Worm (Caenorhabditis elegans) whole organism, mixed stage, embryonic: Measurements from ENCODE around the gene T21D12.7.

Source experiments
- bed-3 ChIP-seq: fragments of 200-800 bp; sonication (Bioruptor generic); optimal IDR thresholded peaks from 3 replicates; lab custom pipeline; 2018; ENCODE audit warnings: mild to moderate bottlenecking, missing genetic modification characterization, moderate library complexity, missing compliant biosample characterization
- blmp-1 ChIP-seq: fragments of 150-350 bp; optimal IDR thresholded peaks from 2 replicates; lab custom pipeline; 2014; ENCODE audit warnings: missing biosample characterization, missing genetic modification characterization
- ceh-39 ChIP-seq: fragments of 150-350 bp; optimal IDR thresholded peaks from 2 replicates; lab custom pipeline; 2014; ENCODE audit warnings: missing biosample characterization, missing genetic modification characterization
- ceh-43 ChIP-seq: fragments of 200-800 bp; sonication (Bioruptor generic); optimal IDR thresholded peaks from 2 replicates; lab custom pipeline; 2018; ENCODE audit warnings: mild to moderate bottlenecking, missing genetic modification characterization, moderate library complexity, missing compliant biosample characterization
- ceh-83 ChIP-seq: fragments of 200-800 bp; sonication (Bioruptor generic); optimal IDR thresholded peaks from 2 replicates; lab custom pipeline; 2018; ENCODE audit warnings: mild to moderate bottlenecking, missing genetic modification characterization, missing compliant biosample characterization
- ces-1 ChIP-seq: fragments of 150-350 bp; optimal IDR thresholded peaks from 2 replicates; lab custom pipeline; 2014; ENCODE audit warnings: missing biosample characterization, missing genetic modification reagents, missing genetic modification characterization
- cnd-1 ChIP-seq: fragments of 200-800 bp; sonication (Bioruptor generic); optimal IDR thresholded peaks from 2 replicates; lab custom pipeline; 2018; ENCODE audit warnings: mild to moderate bottlenecking, missing genetic modification characterization, missing compliant biosample characterization
- drap-1 ChIP-seq: fragments of 200-800 bp; sonication (Bioruptor generic); optimal IDR thresholded peaks from 3 replicates; lab custom pipeline; 2018; ENCODE audit warnings: mild to moderate bottlenecking, missing genetic modification characterization, missing compliant biosample characterization
- elt-3 ChIP-seq: fragments of 150-350 bp; optimal IDR thresholded peaks from 2 replicates; lab custom pipeline; 2014; ENCODE audit warnings: missing biosample characterization, missing genetic modification characterization
- flh-1 ChIP-seq: fragments of 200-800 bp; sonication (Bioruptor generic); optimal IDR thresholded peaks from 2 replicates; lab custom pipeline; 2018; ENCODE audit warnings: mild to moderate bottlenecking, missing genetic modification characterization, moderate library complexity, missing compliant biosample characterization
- ham-2 ChIP-seq: fragments of 200-800 bp; sonication (Bioruptor generic); optimal IDR thresholded peaks from 2 replicates; lab custom pipeline; 2018; ENCODE audit warnings: mild to moderate bottlenecking, missing genetic modification characterization, missing compliant biosample characterization
- hlh-1 ChIP-seq: fragments of 150-350 bp; optimal IDR thresholded peaks from 2 replicates; lab custom pipeline; 2014; ENCODE audit warnings: missing biosample characterization, missing genetic modification reagents, missing genetic modification characterization
- lin-13 ChIP-seq: fragments of 150-350 bp; optimal IDR thresholded peaks from 2 replicates; lab custom pipeline; 2014; ENCODE audit warnings: missing biosample characterization, missing genetic modification characterization
- lin-32 ChIP-seq: fragments of 200-800 bp; sonication (Bioruptor generic); optimal IDR thresholded peaks from 2 replicates; lab custom pipeline; 2018; ENCODE audit warnings: mild to moderate bottlenecking, missing genetic modification characterization, missing compliant biosample characterization
- lsy-2 ChIP-seq: fragments of 150-350 bp; optimal IDR thresholded peaks from 2 replicates; lab custom pipeline; 2014; ENCODE audit warnings: missing biosample characterization, missing genetic modification characterization
- mab-5 ChIP-seq: fragments of 150-350 bp; optimal IDR thresholded peaks from 2 replicates; lab custom pipeline; 2014; ENCODE audit warnings: missing biosample characterization, missing genetic modification characterization
- mep-1 ChIP-seq: fragments of 150-350 bp; optimal IDR thresholded peaks from 2 replicates; lab custom pipeline; 2017; ENCODE audit warnings: missing biosample characterization, missing genetic modification reagents, missing genetic modification characterization, inconsistent platforms
- mls-2 ChIP-seq: sonication (generic microtip); optimal IDR thresholded peaks from 2 replicates; lab custom pipeline; 2016; ENCODE audit warnings: mild to moderate bottlenecking, missing genetic modification characterization, moderate library complexity, missing compliant biosample characterization
- nhr-12 ChIP-seq: fragments of 150-350 bp; optimal IDR thresholded peaks from 2 replicates; lab custom pipeline; 2014; ENCODE audit warnings: missing biosample characterization, missing genetic modification characterization
- nhr-2 ChIP-seq: fragments of 150-350 bp; optimal IDR thresholded peaks from 2 replicates; lab custom pipeline; 2014; ENCODE audit warnings: missing biosample characterization, missing genetic modification characterization
- nhr-237 ChIP-seq: fragments of 150-350 bp; optimal IDR thresholded peaks from 2 replicates; lab custom pipeline; 2014; ENCODE audit warnings: missing biosample characterization, missing genetic modification characterization
- nhr-28 ChIP-seq: fragments of 150-350 bp; optimal IDR thresholded peaks from 2 replicates; lab custom pipeline; 2014; ENCODE audit warnings: missing biosample characterization, missing genetic modification characterization
- nhr-76 ChIP-seq: sonication (generic microtip); optimal IDR thresholded peaks from 2 replicates; lab custom pipeline; 2017; ENCODE audit warnings: missing biosample characterization, missing genetic modification characterization
- pha-4 ChIP-seq: fragments of 150-350 bp; optimal IDR thresholded peaks from 2 replicates; lab custom pipeline; 2018; ENCODE audit warnings: missing biosample characterization, missing genetic modification reagents, missing genetic modification characterization
- sem-2 ChIP-seq: fragments of 200-800 bp; sonication (Bioruptor generic); optimal IDR thresholded peaks from 2 replicates; lab custom pipeline; 2018; ENCODE audit warnings: mild to moderate bottlenecking, missing genetic modification characterization, missing compliant biosample characterization
- snpc-4 ChIP-seq: fragments of 150-350 bp; optimal IDR thresholded peaks from 2 replicates; lab custom pipeline; 2014; ENCODE audit warnings: missing biosample characterization, missing genetic modification characterization
- tbx-8 ChIP-seq: fragments of 200-800 bp; sonication (Bioruptor generic); optimal IDR thresholded peaks from 2 replicates; lab custom pipeline; 2018; ENCODE audit warnings: mild to moderate bottlenecking, missing genetic modification characterization, moderate library complexity, missing compliant biosample characterization
- unc-120 ChIP-seq: sonication (generic microtip); optimal IDR thresholded peaks from 2 replicates; lab custom pipeline; 2017; ENCODE audit warnings: missing genetic modification characterization, missing compliant biosample characterization; ENCODE audit not compliant: poor library complexity, severe bottlenecking
- unc-62 ChIP-seq: fragments of 150-350 bp; optimal IDR thresholded peaks from 2 replicates; lab custom pipeline; 2014; ENCODE audit warnings: missing biosample characterization, missing genetic modification reagents, missing genetic modification characterization
- zip-8 ChIP-seq: fragments of 150-350 bp; optimal IDR thresholded peaks from 2 replicates; lab custom pipeline; 2014; ENCODE audit warnings: missing biosample characterization, missing genetic modification characterization
- ztf-11 ChIP-seq: fragments of 150-350 bp; optimal IDR thresholded peaks from 2 replicates; lab custom pipeline; 2014; ENCODE audit warnings: missing biosample characterization, missing genetic modification characterization

The T21D12.7 gene

ce11 chrIV:257095-257494 lies 34.2 kb downstream of the T21D12.7 start, which contains the start of gene R02D3.8:
Gene R02D3.8 (minus strand): TSS chrIV:257203.
- TF ChIP-seq ces-1 (GFP tag; lab: Kevin White, UChicago): peak; percentile 4
- no peak for TF ChIP-seq mab-5 (tag; lab: Kevin White, UChicago)

ce11 chrIV:255379-255857 lies 35.8 kb downstream of the T21D12.7 start, which contains the start of gene rcat-1:
Gene rcat-1 (minus strand): TSS chrIV:255429.
- TF ChIP-seq mep-1: peak; percentile 95
- TF ChIP-seq lsy-2: peak; percentile 87
- peak; percentile 72 for TF ChIP-seq ces-1 (GFP tag; lab: Kevin White, UChicago)
- TF ChIP-seq ceh-39 (tag; lab: Kevin White, UChicago): peak; percentile 74
- peak; percentile 59 for TF ChIP-seq unc-62 (GFP tag; lab: Kevin White, UChicago)
- peak; percentile 83 for TF ChIP-seq nhr-237 (tag; lab: Kevin White, UChicago)
- peak; percentile 8 for TF ChIP-seq unc-120 (tag; lab: Kevin White, UChicago)
- TF ChIP-seq lin-13 (tag; lab: Kevin White, UChicago): peak; percentile 89
- peak; percentile 10 for TF ChIP-seq nhr-2
- peak; percentile 9 for TF ChIP-seq cnd-1
- TF ChIP-seq pha-4 (tag; lab: Kevin White, UChicago): peak; percentile 78
- peak; percentile 36 for TF ChIP-seq hlh-1
- TF ChIP-seq nhr-28: no peak
- TF ChIP-seq nhr-12 (tag; lab: Kevin White, UChicago): no peak
- no peak for TF ChIP-seq ztf-11 (tag; lab: Kevin White, UChicago)

- TF ChIP-seq mab-5 (tag; lab: Kevin White, UChicago): no peak
- no peak for TF ChIP-seq ham-2
- TF ChIP-seq flh-1 (GFP tag; lab: Kevin White, UChicago): no peak
- TF ChIP-seq unc-120 (tag; lab: Kevin White, UChicago): no peak
- no peak for TF ChIP-seq sem-2 (GFP tag; lab: Kevin White, UChicago)
Measured at ce11 chrIV:252454-252853, 38.8 kb downstream of the T21D12.7 start, which contains the start of gene grl-19. Gene grl-19 (minus strand): TSS chrIV:252554.

ce11 chrIV:247494-247893 lies 43.8 kb downstream of the T21D12.7 start:
- TF ChIP-seq elt-3 (peak; percentile 7), ceh-83 (no peak)

- TF ChIP-seq unc-62 (GFP tag; lab: Kevin White, UChicago): no peak
- TF ChIP-seq nhr-2: no peak
- no peak for TF ChIP-seq nhr-237 (tag; lab: Kevin White, UChicago)
- no peak for TF ChIP-seq blmp-1 (tag; lab: Kevin White, UChicago)
- TF ChIP-seq tbx-8 (GFP tag; lab: Kevin White, UChicago): no peak
- no peak for TF ChIP-seq drap-1
- no peak for TF ChIP-seq pha-4 (tag; lab: Kevin White, UChicago)
- no peak for TF ChIP-seq ham-2
- TF ChIP-seq lin-32: no peak
- TF ChIP-seq bed-3 (GFP tag; lab: Kevin White, UChicago): no peak
- no peak for TF ChIP-seq ceh-43 (GFP tag; lab: Kevin White, UChicago)
- no peak for TF ChIP-seq snpc-4 (tag; lab: Kevin White, UChicago)
- TF ChIP-seq hlh-1: no peak
- no peak for TF ChIP-seq unc-120 (tag; lab: Kevin White, UChicago)
- no peak for TF ChIP-seq nhr-76 (tag; lab: Kevin White, UChicago)
- no peak for TF ChIP-seq mls-2
- no peak for TF ChIP-seq mep-1
Measured at ce11 chrIV:244843-245242, 46.4 kb downstream of the T21D12.7 start, which contains the start of gene aass-1. Gene aass-1 (plus strand): TSS chrIV:245143.

- TF ChIP-seq zip-8 (tag; lab: Kevin White, UChicago) (peak; percentile 86), hlh-1 (no peak)
Measured at ce11 chrIV:244278-244677, 47.0 kb downstream of the T21D12.7 start.
